Worm (Caenorhabditis elegans) whole organism, L1 larva: ENCODE data around the gene adm-4.

ENCODE experiments used
- C04F5.9 ChIP-seq: sonication (generic microtip); optimal IDR thresholded peaks from 2 replicates; lab custom pipeline; 2016; ENCODE audit warnings: missing genetic modification characterization, missing compliant biosample characterization
- C16A3.4 ChIP-seq: fragments of 150-350 bp; optimal IDR thresholded peaks from 2 replicates; lab custom pipeline; 2014; ENCODE audit warnings: missing biosample characterization, missing genetic modification characterization
- C34B4.2 ChIP-seq: sonication (generic microtip); optimal IDR thresholded peaks from 2 replicates; lab custom pipeline; 2017; ENCODE audit warnings: mild to moderate bottlenecking, missing genetic modification characterization, missing compliant biosample characterization
- Y116A8C.19 ChIP-seq: sonication (generic microtip); optimal IDR thresholded peaks from 2 replicates; lab custom pipeline; 2016; ENCODE audit warnings: missing compliant biosample characterization, missing genetic modification characterization, borderline replicate concordance
- alr-1 ChIP-seq: fragments of 200-800 bp; sonication (Bioruptor generic); optimal IDR thresholded peaks from 2 replicates; lab custom pipeline; 2018; ENCODE audit warnings: borderline replicate concordance, mild to moderate bottlenecking, missing genetic modification characterization, missing compliant biosample characterization
- blmp-1 ChIP-seq: fragments of 150-350 bp; optimal IDR thresholded peaks from 2 replicates; lab custom pipeline; 2014; ENCODE audit warnings: missing biosample characterization, missing genetic modification characterization
- ceh-82 ChIP-seq, 3 experiments: fragments of 150-350 bp in 1 of 3; sonication (generic microtip) in 2 of 3; optimal IDR thresholded peaks; 2 replicates each; lab custom pipeline; 2014 to 2017; ENCODE audit warnings: missing biosample characterization in 3 of 3, missing genetic modification characterization in 3 of 3
- ceh-90 ChIP-seq: sonication (generic microtip); optimal IDR thresholded peaks from 2 replicates; lab custom pipeline; 2016; ENCODE audit warnings: missing genetic modification characterization, missing compliant biosample characterization
- dpl-1 ChIP-seq, 3 experiments: fragments of 150-350 bp in 2 of 3; sonication (generic microtip) in 1 of 3; optimal IDR thresholded peaks; 2 replicates each; lab custom pipeline; 2014 to 2017; ENCODE audit warnings: missing biosample characterization in 3 of 3, missing genetic modification characterization in 3 of 3, missing genetic modification reagents in 3 of 3
- efl-1 ChIP-seq, 4 experiments: fragments of 150-350 bp; optimal IDR thresholded peaks in 3 of 4; peaks in 1 of 4; 1 replicate in 1 of 4; 2 replicates in 3 of 4; lab custom pipeline; 2014; ENCODE audit warnings: missing biosample characterization in 2 of 4, missing genetic modification characterization in 2 of 4, missing genetic modification reagents in 2 of 4
- egl-27 ChIP-seq, 2 experiments: fragments of 150-350 bp in 1 of 2; sonication (generic microtip); optimal IDR thresholded peaks; 3 replicates each; lab custom pipeline; 2017 to 2018; ENCODE audit warnings: missing biosample characterization in 2 of 2, missing genetic modification characterization in 2 of 2, missing genetic modification reagents in 2 of 2
- elt-2 ChIP-seq: sonication (generic microtip); optimal IDR thresholded peaks from 2 replicates; lab custom pipeline; 2016; ENCODE audit warnings: missing genetic modification characterization, mild to moderate bottlenecking, inconsistent platforms, missing compliant biosample characterization, missing genetic modification reagents
- elt-3 ChIP-seq, 6 experiments: fragments of 150-350 bp in 1 of 6; sonication (generic microtip); optimal IDR thresholded peaks; 2 replicates each; lab custom pipeline; 2017 to 2018; ENCODE audit warnings: missing biosample characterization in 6 of 6, missing genetic modification characterization in 6 of 6, inconsistent platforms in 1 of 6
- fos-1 ChIP-seq: fragments of 150-350 bp; optimal IDR thresholded peaks from 2 replicates; lab custom pipeline; 2014; ENCODE audit warnings: missing biosample characterization, missing genetic modification characterization
- grh-1 ChIP-seq: fragments of 200-800 bp; sonication (Bioruptor generic); IDR thresholded peaks from 2 replicates; pipeline ENCODE4 v1.3.6; 2022; ENCODE audit warnings: missing genetic modification reagents, missing genetic modification characterization, missing compliant biosample characterization
- hlh-17 ChIP-seq: fragments of 200-800 bp; sonication (Bioruptor generic); optimal IDR thresholded peaks from 2 replicates; lab custom pipeline; 2018; ENCODE audit warnings: missing genetic modification characterization, mild to moderate bottlenecking, missing compliant biosample characterization, moderate library complexity, borderline replicate concordance
- isw-1 ChIP-seq: fragments of 200-800 bp; sonication (Bioruptor generic); IDR thresholded peaks from 2 replicates; pipeline ENCODE4 v1.3.6; 2022; ENCODE audit warnings: missing genetic modification characterization, missing compliant biosample characterization
- jun-1 ChIP-seq: fragments of 150-350 bp; optimal IDR thresholded peaks from 2 replicates; lab custom pipeline; 2014; ENCODE audit warnings: missing biosample characterization, missing genetic modification reagents, missing genetic modification characterization
- lin-14 ChIP-seq: fragments of 200-800 bp; sonication (Bioruptor generic); optimal IDR thresholded peaks from 2 replicates; lab custom pipeline; 2018; ENCODE audit warnings: mild to moderate bottlenecking, missing genetic modification characterization, moderate library complexity, missing compliant biosample characterization
- lin-15B ChIP-seq: fragments of 150-350 bp; sonication (generic microtip); optimal IDR thresholded peaks from 3 replicates; lab custom pipeline; 2014; ENCODE audit warnings: missing biosample characterization, missing genetic modification characterization
- lin-35 ChIP-seq, 2 experiments: fragments of 150-350 bp; optimal IDR thresholded peaks; 2 replicates each; lab custom pipeline; 2014; ENCODE audit warnings: missing biosample characterization in 2 of 2, missing genetic modification characterization in 2 of 2, missing genetic modification reagents in 2 of 2
- lir-3 ChIP-seq: sonication (generic microtip); optimal IDR thresholded peaks from 2 replicates; lab custom pipeline; 2016; ENCODE audit warnings: mild to moderate bottlenecking, missing genetic modification characterization, moderate library complexity, missing compliant biosample characterization; ENCODE audit not compliant: poor library complexity
- lsy-2 ChIP-seq, 2 experiments: fragments of 150-350 bp; optimal IDR thresholded peaks; 2 replicates each; lab custom pipeline; 2014; ENCODE audit warnings: missing biosample characterization in 2 of 2, missing genetic modification characterization in 2 of 2
- mab-9 ChIP-seq: fragments of 200-800 bp; sonication (Bioruptor generic); IDR thresholded peaks from 2 replicates; pipeline ENCODE4 v1.3.6; 2022; ENCODE audit warnings: missing genetic modification reagents, missing genetic modification characterization, missing compliant biosample characterization
- mef-2 ChIP-seq: fragments of 150-350 bp; optimal IDR thresholded peaks from 2 replicates; lab custom pipeline; 2014; ENCODE audit warnings: missing biosample characterization, missing genetic modification characterization
- mep-1 ChIP-seq: fragments of 150-350 bp; optimal IDR thresholded peaks from 2 replicates; lab custom pipeline; 2014; ENCODE audit warnings: missing biosample characterization, missing genetic modification characterization
- nhr-19 ChIP-seq: fragments of 200-800 bp; sonication (Bioruptor generic); conservative IDR thresholded peaks from 2 replicates; pipeline ENCODE4 v1.3.6; 2022; ENCODE audit warnings: missing genetic modification characterization, missing compliant biosample characterization
- nhr-20 ChIP-seq: sonication (generic microtip); optimal IDR thresholded peaks from 2 replicates; lab custom pipeline; 2016; ENCODE audit warnings: mild to moderate bottlenecking, missing genetic modification characterization, missing compliant biosample characterization
- nhr-47 ChIP-seq: sonication (generic microtip); optimal IDR thresholded peaks from 2 replicates; lab custom pipeline; 2016; ENCODE audit warnings: mild to moderate bottlenecking, missing genetic modification characterization, moderate library complexity, missing compliant biosample characterization
- nhr-71 ChIP-seq: sonication (generic microtip); optimal IDR thresholded peaks from 2 replicates; lab custom pipeline; 2016; ENCODE audit warnings: mild to moderate bottlenecking, missing genetic modification characterization, moderate library complexity, missing compliant biosample characterization
- nhr-85 ChIP-seq: sonication (generic microtip); peaks from one replicate; lab custom pipeline; 2016; ENCODE audit warnings: missing genetic modification characterization, inconsistent platforms, missing compliant biosample characterization
- nhr-90 ChIP-seq: sonication (generic microtip); optimal IDR thresholded peaks from 2 replicates; lab custom pipeline; 2016; ENCODE audit warnings: mild to moderate bottlenecking, missing genetic modification characterization, missing compliant biosample characterization; ENCODE audit not compliant: poor library complexity
- pag-3 ChIP-seq: sonication (generic microtip); optimal IDR thresholded peaks from 2 replicates; lab custom pipeline; 2017; ENCODE audit warnings: missing genetic modification characterization, mild to moderate bottlenecking, missing compliant biosample characterization, antibody characterized with exemption, borderline replicate concordance; ENCODE audit not compliant: insufficient read depth
- snu-23 ChIP-seq: sonication (generic microtip); optimal IDR thresholded peaks from 2 replicates; lab custom pipeline; 2016; ENCODE audit warnings: missing genetic modification characterization, missing compliant biosample characterization
- tbx-2 ChIP-seq: sonication (generic microtip); optimal IDR thresholded peaks from 2 replicates; lab custom pipeline; 2016; ENCODE audit warnings: missing genetic modification characterization, missing compliant biosample characterization
- unc-30 ChIP-seq: sonication (generic microtip); optimal IDR thresholded peaks from 2 replicates; lab custom pipeline; 2017; ENCODE audit warnings: missing biosample characterization, missing genetic modification characterization
- unc-62 ChIP-seq: fragments of 150-350 bp; optimal IDR thresholded peaks from 2 replicates; lab custom pipeline; 2014; ENCODE audit warnings: missing biosample characterization, missing genetic modification reagents, missing genetic modification characterization
- unc-98 ChIP-seq: fragments of 200-800 bp; sonication (Bioruptor generic); IDR thresholded peaks from 2 replicates; pipeline ENCODE4 v1.3.6; 2022; ENCODE audit warnings: missing genetic modification characterization, missing compliant biosample characterization
- vab-15 ChIP-seq: sonication (generic microtip); optimal IDR thresholded peaks from 2 replicates; lab custom pipeline; 2017; ENCODE audit warnings: missing genotype, mild to moderate bottlenecking, missing genetic modification characterization, missing compliant biosample characterization
- ztf-11 ChIP-seq, 2 experiments: sonication (generic microtip); optimal IDR thresholded peaks; 2 replicates each; lab custom pipeline; 2016 to 2017; ENCODE audit warnings: missing genetic modification characterization in 2 of 2, missing biosample characterization in 1 of 2, missing compliant biosample characterization in 1 of 2
- ztf-4 ChIP-seq: fragments of 150-350 bp; optimal IDR thresholded peaks from 2 replicates; lab custom pipeline; 2014; ENCODE audit warnings: missing biosample characterization, missing genetic modification characterization

The adm-4 gene

DNA sequence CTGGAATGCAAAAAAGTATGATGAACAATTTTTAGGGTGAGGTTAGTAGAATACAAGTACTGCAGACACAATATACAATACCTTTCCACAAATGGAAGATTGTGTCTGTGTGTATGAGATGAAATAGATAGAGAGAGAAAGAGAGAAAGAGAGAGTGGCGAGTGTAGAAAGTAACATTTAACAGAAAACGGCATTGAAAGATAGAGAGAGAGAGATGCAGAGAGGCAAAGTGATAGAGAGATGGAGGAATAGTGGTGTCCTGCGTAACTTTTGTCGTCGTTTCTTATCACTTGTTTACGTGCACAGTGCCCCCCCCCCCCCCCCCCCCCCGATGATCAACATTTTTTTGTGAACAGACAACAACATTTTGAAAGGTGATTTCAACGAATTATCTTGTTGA lies 16.6 kb upstream of the adm-4 start:
- TF ChIP-seq jun-1 (tag; lab: Kevin White, UChicago) (no peak), ztf-11 (tag; optimal IDR thresholded peaks at IDR 0.05; lab: Kevin White, UChicago) (no peak), C34B4.2 (tag; lab: Kevin White, UChicago) (no peak), lir-3 (tag; lab: Kevin White, UChicago) (peak; percentile 25), dpl-1 (GFP tag; optimal IDR thresholded peaks at IDR 0.05; lab: Kevin White, UChicago) (no peak), grh-1 (GFP tag; lab: Robert Waterston, UW) (no peak), ztf-4 (tag; lab: Kevin White, UChicago) (no peak), lsy-2 (tag; optimal IDR thresholded peaks at IDR 0.05; lab: Kevin White, UChicago) (peak; percentile 10 to 22), snu-23 (GFP tag; lab: Kevin White, UChicago) (peak; percentile 62), nhr-90 (peak; percentile 49), vab-15 (tag; lab: Kevin White, UChicago) (no peak), blmp-1 (tag; lab: Kevin White, UChicago) (peak; percentile 93), efl-1 (optimal IDR thresholded peaks at IDR 0.05; lab: Kevin White, UChicago) (peak; percentile 19 to 28), efl-1 (GFP tag; optimal IDR thresholded peaks at IDR 0.05 in 1 of 2; lab: Kevin White, UChicago) (peak in 1 of 2 experiments; percentile 74), unc-62 (GFP tag; lab: Kevin White, UChicago) (no peak), fos-1 (tag; lab: Kevin White, UChicago) (peak; percentile 52), ceh-82 (tag; optimal IDR thresholded peaks at IDR 0.05; lab: Kevin White, UChicago) (peak in 2 of 3 experiments; percentile 3 to 33), C16A3.4 (tag; lab: Kevin White, UChicago) (peak; percentile 20), unc-98 (GFP tag; lab: Robert Waterston, UW) (no peak), nhr-20 (tag; lab: Kevin White, UChicago) (peak; percentile 70), unc-30 (tag; lab: Kevin White, UChicago) (no peak), nhr-19 (peak; percentile 53), hlh-17 (GFP tag; lab: Kevin White, UChicago) (no peak), pag-3 (tag; lab: Kevin White, UChicago) (no peak), mab-9 (no peak), mep-1 (peak; percentile 63), ceh-90 (tag; lab: Kevin White, UChicago) (no peak), Y116A8C.19 (tag; lab: Kevin White, UChicago) (no peak), lin-14 (GFP tag; lab: Kevin White, UChicago) (peak; percentile 73), elt-3 (tag; optimal IDR thresholded peaks at IDR 0.05; lab: Kevin White, UChicago) (peak in 5 of 6 experiments; percentile 11 to 71 (median 52)), isw-1 (GFP tag; lab: Robert Waterston, UW) (no peak), alr-1 (tag; lab: Kevin White, UChicago) (no peak), C04F5.9 (no peak), nhr-47 (tag; lab: Kevin White, UChicago) (peak; percentile 21), lin-35 (GFP tag; optimal IDR thresholded peaks at IDR 0.05; lab: Kevin White, UChicago) (peak in 1 of 2 experiments; percentile 53), nhr-71 (tag; lab: Kevin White, UChicago) (peak; percentile 63), egl-27 (tag; optimal IDR thresholded peaks at IDR 0.05; lab: Kevin White, UChicago) (no peak), lin-15B (tag; lab: Kevin White, UChicago) (no peak), nhr-85 (tag; lab: Kevin White, UChicago) (peak; percentile 82), mef-2 (no peak), tbx-2 (no peak), elt-2 (peak; percentile 66)
